Fruit fly (Drosophila melanogaster) whole organism, wandering third instar larva: ENCODE data around the gene CG42853.

Source experiments
- CrebA ChIP-seq: fragments of 200-800 bp; sonication (Bioruptor generic); optimal IDR thresholded peaks from 2 replicates; lab custom pipeline; 2016; ENCODE audit warnings: missing biosample characterization, mild to moderate bottlenecking, missing genetic modification characterization, borderline replicate concordance
- OdsH ChIP-seq: fragments of 200-800 bp; sonication (Bioruptor generic); optimal IDR thresholded peaks from 2 replicates; lab custom pipeline; 2016; ENCODE audit warnings: missing biosample characterization, mild to moderate bottlenecking, missing genetic modification characterization
- br ChIP-seq: fragments of 200-800 bp; sonication (Bioruptor generic); optimal IDR thresholded peaks from 2 replicates; lab custom pipeline; 2016; ENCODE audit warnings: missing biosample characterization, missing genetic modification characterization
- dmrt93B ChIP-seq: fragments of 200-800 bp; sonication (Bioruptor generic); optimal IDR thresholded peaks from 2 replicates; lab custom pipeline; 2018; ENCODE audit warnings: missing biosample characterization, mild to moderate bottlenecking, missing genetic modification characterization
- ey ChIP-seq: fragments of 200-800 bp; sonication (Bioruptor generic); optimal IDR thresholded peaks from 2 replicates; lab custom pipeline; 2016; ENCODE audit warnings: missing biosample characterization, missing genetic modification characterization
- pan ChIP-seq: fragments of >200 bp; optimal IDR thresholded peaks from 2 replicates; lab custom pipeline; 2017
- psq ChIP-seq: fragments of 200-800 bp; sonication (Bioruptor generic); optimal IDR thresholded peaks from 3 replicates; lab custom pipeline; 2017; ENCODE audit warnings: missing biosample characterization, mild to moderate bottlenecking, missing genetic modification characterization, moderate library complexity

dm6 chr3L:18073559-18074134 lies 48.1 kb downstream of the CG42853 start, which contains the start of gene CG44004:
- TF ChIP-seq OdsH (GFP tag; lab: Kevin White, UChicago) (no peak), psq (no peak), ey (GFP tag; lab: Kevin White, UChicago) (no peak), pan (lab: Kevin White, UChicago) (no peak), br (GFP tag; lab: Kevin White, UChicago) (no peak), dmrt93B (GFP tag; lab: Kevin White, UChicago) (no peak), CrebA (GFP tag; lab: Kevin White, UChicago) (no peak)
